Fruit fly (Drosophila melanogaster) whole organism, prepupa: ENCODE measurements around the gene CG13667.

Experiments used
- CG34406 ChIP-seq: fragments of 200-800 bp; sonication (Bioruptor generic); optimal IDR thresholded peaks from 3 replicates; lab custom pipeline; 2016; ENCODE audit warnings: missing biosample characterization, missing genetic modification characterization
- CG6854 ChIP-seq: fragments of 200-800 bp; sonication (Bioruptor generic); optimal IDR thresholded peaks from 2 replicates; lab custom pipeline; 2017; ENCODE audit warnings: missing biosample characterization, mild to moderate bottlenecking, missing genetic modification characterization
- Hr4 ChIP-seq: fragments of 200-800 bp; sonication (Bioruptor generic); optimal IDR thresholded peaks from 3 replicates; lab custom pipeline; 2016; ENCODE audit warnings: missing biosample characterization, missing genetic modification characterization
- dac ChIP-seq: fragments of 200-800 bp; sonication (Bioruptor generic); optimal IDR thresholded peaks from 2 replicates; lab custom pipeline; 2017; ENCODE audit warnings: missing biosample characterization, mild to moderate bottlenecking, missing genetic modification characterization
- salr ChIP-seq, 2 experiments: fragments of 200-800 bp; sonication (Bioruptor generic); optimal IDR thresholded peaks; 3 replicates each; lab custom pipeline; 2016 to 2018; ENCODE audit warnings: missing biosample characterization in 2 of 2, missing genetic modification characterization in 2 of 2, mild to moderate bottlenecking in 1 of 2

DNA sequence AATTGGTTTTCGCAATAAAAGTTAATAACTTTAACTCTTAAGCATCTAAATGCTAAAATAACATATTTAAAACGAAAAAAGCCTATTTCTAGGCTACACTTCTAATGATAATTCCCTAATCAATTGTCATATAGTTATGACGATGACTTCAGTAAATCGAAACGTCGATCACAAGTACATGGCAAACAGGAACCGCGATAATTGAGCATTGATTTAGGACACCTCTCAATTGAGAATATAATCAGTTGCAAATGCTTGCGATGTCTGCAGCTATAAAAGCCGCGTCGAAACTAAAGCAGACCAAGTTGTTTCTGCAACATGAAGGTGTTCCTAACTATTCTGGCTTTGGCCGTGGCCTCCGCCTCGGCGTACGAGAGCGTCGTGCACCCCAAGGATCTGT lies 14.0 kb upstream of the CG13667 start, which contains the start of gene Jon66Ci:
- TF ChIP-seq CG6854 (no peak), dac (GFP tag; lab: Kevin White, UChicago) (no peak), Hr4 (GFP tag; lab: Kevin White, UChicago) (no peak), salr (GFP tag; optimal IDR thresholded peaks at IDR 0.05; lab: Kevin White, UChicago) (no peak), CG34406 (no peak)
